Worm (Caenorhabditis elegans) whole organism, L4 larva: Measurements from ENCODE around the gene srlf-21.

ENCODE experiments used
- F10B5.3 ChIP-seq: sonication (generic microtip); optimal IDR thresholded peaks from 2 replicates; lab custom pipeline; 2016; ENCODE audit warnings: mild to moderate bottlenecking, missing genetic modification characterization, missing compliant biosample characterization
- ZK546.5 ChIP-seq, 2 experiments: sonication (generic microtip); optimal IDR thresholded peaks; 2 replicates each; lab custom pipeline; 2017; ENCODE audit warnings: missing biosample characterization in 2 of 2, missing genetic modification characterization in 2 of 2
- ama-1 ChIP-seq: fragments of 150-350 bp; optimal IDR thresholded peaks from 2 replicates; lab custom pipeline; 2014; ENCODE audit warnings: inconsistent platforms, mixed read lengths
- ceh-82 ChIP-seq: sonication (generic microtip); optimal IDR thresholded peaks from 2 replicates; lab custom pipeline; 2017; ENCODE audit warnings: missing biosample characterization, missing genetic modification characterization
- dve-1 ChIP-seq: sonication (generic microtip); optimal IDR thresholded peaks from 2 replicates; lab custom pipeline; 2017; ENCODE audit warnings: antibody characterized with exemption, mild to moderate bottlenecking, missing genetic modification characterization, missing compliant biosample characterization; ENCODE audit not compliant: insufficient read depth
- fos-1 ChIP-seq: fragments of 150-350 bp; optimal IDR thresholded peaks from 2 replicates; lab custom pipeline; 2014; ENCODE audit warnings: missing biosample characterization, missing genetic modification characterization
- jun-1 ChIP-seq: fragments of 150-350 bp; optimal IDR thresholded peaks from 2 replicates; lab custom pipeline; 2014; ENCODE audit warnings: missing biosample characterization, missing genetic modification reagents, missing genetic modification characterization
- lin-39 ChIP-seq: fragments of 150-350 bp; optimal IDR thresholded peaks from 2 replicates; lab custom pipeline; 2014; ENCODE audit warnings: missing biosample characterization, missing genetic modification reagents, missing genetic modification characterization
- mxl-3 ChIP-seq: fragments of 200-800 bp; sonication (Bioruptor generic); optimal IDR thresholded peaks from 2 replicates; lab custom pipeline; 2018; ENCODE audit warnings: mild to moderate bottlenecking, missing genetic modification characterization, missing compliant biosample characterization
- nhr-76 ChIP-seq: fragments of 150-350 bp; optimal IDR thresholded peaks from 2 replicates; lab custom pipeline; 2014; ENCODE audit warnings: missing biosample characterization, missing genetic modification characterization
- snpc-4 ChIP-seq: fragments of 150-350 bp; optimal IDR thresholded peaks from 2 replicates; lab custom pipeline; 2014; ENCODE audit warnings: missing biosample characterization, missing genetic modification characterization
- zag-1 ChIP-seq: fragments of 150-350 bp; optimal IDR thresholded peaks from 2 replicates; lab custom pipeline; 2014; ENCODE audit warnings: missing biosample characterization, missing genetic modification characterization

DNA sequence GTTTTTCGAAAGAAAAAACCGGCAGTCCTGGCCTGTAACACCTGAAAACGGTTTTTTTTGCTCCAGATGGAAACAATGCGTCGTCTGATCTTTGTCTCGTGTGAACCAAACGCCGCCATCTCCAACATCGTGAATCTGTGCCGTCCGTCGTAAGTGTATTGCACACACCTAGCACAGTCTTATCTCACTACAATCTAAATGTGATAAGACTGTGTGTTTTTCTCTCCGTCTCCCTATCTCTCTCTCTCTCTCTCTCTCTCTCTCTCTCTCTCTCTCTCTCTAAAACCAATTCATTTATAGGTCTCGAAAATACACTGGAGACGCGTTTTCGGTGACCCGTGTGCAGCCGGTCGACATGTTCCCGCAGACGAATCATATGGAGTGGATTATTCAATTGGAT lies 20.3 kb upstream of the srlf-21 start:
- no peak for TF ChIP-seq snpc-4
- peak; percentile 67 for TF ChIP-seq dve-1 (tag; lab: Kevin White, UChicago)
- TF ChIP-seq ZK546.5 (tag; optimal IDR thresholded peaks at IDR 0.05; lab: Kevin White, UChicago): no peak
- TF ChIP-seq zag-1: no peak
- no peak for TF ChIP-seq ama-1 (lab: Kevin White, UChicago)
- no peak for TF ChIP-seq nhr-76 (tag; lab: Kevin White, UChicago)
- TF ChIP-seq ceh-82 (tag; lab: Kevin White, UChicago): no peak
- no peak for TF ChIP-seq jun-1 (tag; lab: Kevin White, UChicago)
- peak; percentile 82 for TF ChIP-seq mxl-3
- no peak for TF ChIP-seq F10B5.3 (tag; lab: Kevin White, UChicago)
- TF ChIP-seq lin-39 (tag; lab: Kevin White, UChicago): no peak
- TF ChIP-seq fos-1 (tag; lab: Kevin White, UChicago): no peak
